Fruit fly (Drosophila melanogaster) whole organism, pupa: Measurements from ENCODE around the gene Ilp1.

Experiments used
- CG10348 ChIP-seq: fragments of 200-800 bp; sonication (Bioruptor generic); IDR thresholded peaks from 2 replicates; pipeline ENCODE4 v1.3.6; 2022; ENCODE audit warnings: missing biosample characterization, missing genetic modification characterization
- CG12605 ChIP-seq: fragments of 200-800 bp; sonication (Bioruptor generic); IDR thresholded peaks from 2 replicates; pipeline ENCODE4 v1.3.6; 2022; ENCODE audit warnings: missing biosample characterization, missing genetic modification characterization
- CG13204 ChIP-seq: fragments of 200-800 bp; sonication (Bioruptor generic); optimal IDR thresholded peaks from 2 replicates; lab custom pipeline; 2018; ENCODE audit warnings: missing biosample characterization, mild to moderate bottlenecking, missing genetic modification characterization, moderate library complexity
- CG14655 ChIP-seq: fragments of 200-800 bp; sonication (Bioruptor generic); optimal IDR thresholded peaks from 3 replicates; lab custom pipeline; 2017; ENCODE audit warnings: mild to moderate bottlenecking, missing biosample characterization, missing genetic modification reagents, missing genetic modification characterization
- CG15710 ChIP-seq: fragments of 200-800 bp; sonication (Bioruptor generic); optimal IDR thresholded peaks from 2 replicates; lab custom pipeline; 2018; ENCODE audit warnings: missing biosample characterization, mild to moderate bottlenecking, missing genetic modification characterization, moderate library complexity
- CG17806 ChIP-seq: fragments of 200-800 bp; sonication (Bioruptor generic); optimal IDR thresholded peaks from 2 replicates; lab custom pipeline; 2018; ENCODE audit warnings: missing biosample characterization, mild to moderate bottlenecking, missing genetic modification characterization, moderate library complexity
- CG32121 ChIP-seq: fragments of 200-800 bp; sonication (Bioruptor generic); IDR thresholded peaks from 2 replicates; pipeline ENCODE4 v1.3.6; 2022; ENCODE audit warnings: missing biosample characterization, missing genetic modification characterization
- CG34367 ChIP-seq: fragments of 200-800 bp; sonication (Bioruptor generic); optimal IDR thresholded peaks from 2 replicates; lab custom pipeline; 2018; ENCODE audit warnings: missing biosample characterization, mild to moderate bottlenecking, missing genetic modification characterization
- CG4496 ChIP-seq: fragments of 200-800 bp; sonication (Bioruptor generic); IDR thresholded peaks from 3 replicates; pipeline ENCODE4 v1.3.6; 2022; ENCODE audit warnings: missing biosample characterization, missing genetic modification characterization
- CG8159 ChIP-seq: fragments of 200-800 bp; sonication (Bioruptor generic); optimal IDR thresholded peaks from 3 replicates; lab custom pipeline; 2018; ENCODE audit warnings: missing biosample characterization, mild to moderate bottlenecking, missing genetic modification characterization, moderate library complexity
- CG8301 ChIP-seq: fragments of 200-800 bp; sonication (Bioruptor generic); optimal IDR thresholded peaks from 2 replicates; lab custom pipeline; 2018; ENCODE audit warnings: missing biosample characterization, mild to moderate bottlenecking, missing genetic modification characterization
- CG9948 ChIP-seq: fragments of 200-800 bp; sonication (Bioruptor generic); optimal IDR thresholded peaks from 2 replicates; lab custom pipeline; 2018; ENCODE audit warnings: missing biosample characterization, mild to moderate bottlenecking, missing genetic modification characterization, moderate library complexity
- D1 ChIP-seq: fragments of 200-800 bp; sonication (Bioruptor generic); optimal IDR thresholded peaks from 2 replicates; lab custom pipeline; 2018; ENCODE audit warnings: missing biosample characterization, mild to moderate bottlenecking, missing genetic modification characterization, moderate library complexity
- EcR ChIP-seq: fragments of 200-800 bp; sonication (Bioruptor generic); optimal IDR thresholded peaks from 3 replicates; lab custom pipeline; 2019; ENCODE audit warnings: missing biosample characterization, missing genetic modification characterization, mild to moderate bottlenecking, moderate library complexity, missing genetic modification reagents
- Ets98B ChIP-seq: fragments of 200-800 bp; sonication (Bioruptor generic); IDR thresholded peaks from 2 replicates; pipeline ENCODE4 v1.3.6; 2022; ENCODE audit warnings: missing biosample characterization, missing genetic modification characterization
- Pif1A ChIP-seq: fragments of 200-800 bp; sonication (Bioruptor generic); optimal IDR thresholded peaks from 3 replicates; lab custom pipeline; 2016; ENCODE audit warnings: missing biosample characterization, missing genetic modification characterization
- Pif1B ChIP-seq: fragments of 200-800 bp; sonication (Bioruptor generic); optimal IDR thresholded peaks from 3 replicates; lab custom pipeline; 2016; ENCODE audit warnings: missing biosample characterization, missing genetic modification characterization
- Snoo ChIP-seq: fragments of 200-800 bp; sonication (Bioruptor generic); optimal IDR thresholded peaks from 3 replicates; lab custom pipeline; 2017; ENCODE audit warnings: missing biosample characterization, mild to moderate bottlenecking, missing genetic modification characterization, inconsistent platforms
- fd96Ca ChIP-seq: fragments of 200-800 bp; sonication (Bioruptor generic); IDR thresholded peaks from 3 replicates; pipeline ENCODE4 v1.3.6; 2022; ENCODE audit warnings: missing biosample characterization, missing genetic modification characterization
- gl ChIP-seq: fragments of 200-800 bp; sonication (Bioruptor generic); optimal IDR thresholded peaks from 2 replicates; lab custom pipeline; 2018; ENCODE audit warnings: missing biosample characterization, mild to moderate bottlenecking, missing genetic modification characterization
- rn ChIP-seq: fragments of 200-800 bp; sonication (Bioruptor generic); IDR thresholded peaks from 2 replicates; pipeline ENCODE4 v1.3.6; 2022; ENCODE audit warnings: missing biosample characterization, missing genetic modification characterization

Ilp1 gene

dm6 chr3L:9821138-9821681 is 23.0 kb downstream of the Ilp1 start:
- TF ChIP-seq CG9948, result no peak
- TF ChIP-seq CG8159 (tag; lab: Kevin White, UChicago), result no peak
- no peak for TF ChIP-seq CG8301 (tag; lab: Kevin White, UChicago)
- no peak for TF ChIP-seq CG14655 (GFP tag; lab: Kevin White, UChicago)
- no peak for TF ChIP-seq CG34367
- no peak for TF ChIP-seq CG13204 (GFP tag; lab: Kevin White, UChicago)
- TF ChIP-seq CG10348, result no peak
- TF ChIP-seq CG17806 (tag; lab: Kevin White, UChicago), result no peak
- no peak for TF ChIP-seq Pif1A (GFP tag; lab: Kevin White, UChicago)
- TF ChIP-seq D1 (tag; lab: Kevin White, UChicago), result no peak
- no peak for TF ChIP-seq rn
- TF ChIP-seq CG15710, result no peak
- TF ChIP-seq EcR (GFP tag; lab: Kevin White, UChicago), result no peak
- TF ChIP-seq Ets98B (GFP tag; lab: Robert Waterston, UW), result peak; percentile 63; the same call in 1 of the 2 replicates
- TF ChIP-seq CG4496 (GFP tag; lab: Robert Waterston, UW), result no peak
- TF ChIP-seq fd96Ca (GFP tag; lab: Robert Waterston, UW), result peak; percentile 79
- TF ChIP-seq CG12605, result no peak
- TF ChIP-seq Pif1B (GFP tag; lab: Kevin White, UChicago), result no peak
- peak; percentile 73; the same call in 1 of the 2 replicates for TF ChIP-seq CG32121 (GFP tag; lab: Robert Waterston, UW)

dm6 chr3L:9823797-9824196 is 25.6 kb downstream of the Ilp1 start, which contains the start of gene Ilp5:
TSS of gene Ilp5 (minus strand) at chr3L:9823897.
- no peak for TF ChIP-seq CG32121 (GFP tag; lab: Robert Waterston, UW)
- no peak for TF ChIP-seq rn
- no peak for TF ChIP-seq CG4496 (GFP tag; lab: Robert Waterston, UW)
- TF ChIP-seq CG12605, result no peak
- TF ChIP-seq CG8301 (tag; lab: Kevin White, UChicago), result no peak
- no peak for TF ChIP-seq D1 (tag; lab: Kevin White, UChicago)
- no peak for TF ChIP-seq CG8159 (tag; lab: Kevin White, UChicago)
- no peak for TF ChIP-seq CG14655 (GFP tag; lab: Kevin White, UChicago)
- TF ChIP-seq CG9948, result no peak
- TF ChIP-seq Ets98B (GFP tag; lab: Robert Waterston, UW), result no peak
- TF ChIP-seq Pif1A (GFP tag; lab: Kevin White, UChicago), result no peak
- no peak for TF ChIP-seq CG15710
- no peak for TF ChIP-seq EcR (GFP tag; lab: Kevin White, UChicago)
- no peak for TF ChIP-seq fd96Ca (GFP tag; lab: Robert Waterston, UW)
- TF ChIP-seq CG34367, result no peak
- TF ChIP-seq Pif1B (GFP tag; lab: Kevin White, UChicago), result no peak
- TF ChIP-seq gl (tag; lab: Kevin White, UChicago), result no peak
- no peak for TF ChIP-seq CG10348
- TF ChIP-seq, all 21 proteins: peak for 0

DNA sequence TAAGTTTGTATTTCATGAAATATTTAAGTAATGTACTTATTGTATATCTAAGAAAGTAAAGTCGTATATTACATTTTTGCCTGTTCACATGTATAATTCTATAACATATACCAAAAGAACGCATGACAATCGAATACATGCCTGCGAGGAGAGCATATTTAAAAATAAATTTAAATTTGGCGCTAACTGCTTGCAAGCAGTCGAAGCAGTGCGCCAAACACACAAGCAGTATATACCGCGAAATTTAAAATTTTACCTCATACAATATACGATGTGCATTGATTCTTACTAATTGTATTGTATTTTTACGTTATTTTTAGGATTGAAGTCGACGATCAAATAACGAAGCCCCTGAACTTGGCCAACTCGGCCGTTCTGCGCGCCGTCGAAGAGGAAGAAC is 26.0 kb downstream of the Ilp1 start:
- TF ChIP-seq CG14655 (GFP tag; lab: Kevin White, UChicago) (no peak), CG8301 (tag; lab: Kevin White, UChicago) (no peak), CG32121 (GFP tag; lab: Robert Waterston, UW) (no peak), CG4496 (GFP tag; lab: Robert Waterston, UW) (no peak), CG12605 (no peak), Snoo (tag; lab: Kevin White, UChicago) (no peak), CG17806 (tag; lab: Kevin White, UChicago) (no peak), Pif1A (GFP tag; lab: Kevin White, UChicago) (no peak), CG10348 (no peak), EcR (GFP tag; lab: Kevin White, UChicago) (no peak), Pif1B (GFP tag; lab: Kevin White, UChicago) (no peak), fd96Ca (GFP tag; lab: Robert Waterston, UW) (no peak), CG34367 (no peak), rn (no peak)

DNA sequence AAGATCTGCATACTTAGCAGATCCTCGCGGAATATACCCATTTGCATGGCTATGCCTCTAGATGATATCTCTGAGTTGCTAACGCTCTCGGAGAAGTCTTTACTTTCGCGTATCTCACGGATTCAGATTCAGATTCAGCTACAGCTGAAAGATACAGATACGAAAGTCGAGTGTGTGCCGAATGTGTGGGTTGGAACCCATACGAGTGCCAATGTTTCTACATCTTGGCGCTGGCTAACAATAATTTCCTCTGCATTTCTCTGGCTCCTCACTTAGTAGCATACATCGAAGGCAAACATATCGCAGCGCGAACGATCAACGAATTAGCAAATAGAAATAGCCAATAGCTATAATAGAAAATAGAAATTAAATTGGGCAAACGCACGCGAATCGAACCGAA is 30.9 kb downstream of the Ilp1 start:
- TF ChIP-seq CG8301 (tag; lab: Kevin White, UChicago) (no peak), gl (tag; lab: Kevin White, UChicago) (no peak), rn (no peak), CG13204 (GFP tag; lab: Kevin White, UChicago) (no peak), CG32121 (GFP tag; lab: Robert Waterston, UW) (no peak), CG34367 (no peak), CG10348 (no peak), CG15710 (no peak), fd96Ca (GFP tag; lab: Robert Waterston, UW) (no peak), CG14655 (GFP tag; lab: Kevin White, UChicago) (no peak), Pif1A (GFP tag; lab: Kevin White, UChicago) (no peak), Snoo (tag; lab: Kevin White, UChicago) (no peak), CG17806 (tag; lab: Kevin White, UChicago) (no peak), CG8159 (tag; lab: Kevin White, UChicago) (no peak), CG12605 (no peak), EcR (GFP tag; lab: Kevin White, UChicago) (no peak), D1 (tag; lab: Kevin White, UChicago) (no peak), CG4496 (GFP tag; lab: Robert Waterston, UW) (no peak), CG9948 (no peak)

DNA sequence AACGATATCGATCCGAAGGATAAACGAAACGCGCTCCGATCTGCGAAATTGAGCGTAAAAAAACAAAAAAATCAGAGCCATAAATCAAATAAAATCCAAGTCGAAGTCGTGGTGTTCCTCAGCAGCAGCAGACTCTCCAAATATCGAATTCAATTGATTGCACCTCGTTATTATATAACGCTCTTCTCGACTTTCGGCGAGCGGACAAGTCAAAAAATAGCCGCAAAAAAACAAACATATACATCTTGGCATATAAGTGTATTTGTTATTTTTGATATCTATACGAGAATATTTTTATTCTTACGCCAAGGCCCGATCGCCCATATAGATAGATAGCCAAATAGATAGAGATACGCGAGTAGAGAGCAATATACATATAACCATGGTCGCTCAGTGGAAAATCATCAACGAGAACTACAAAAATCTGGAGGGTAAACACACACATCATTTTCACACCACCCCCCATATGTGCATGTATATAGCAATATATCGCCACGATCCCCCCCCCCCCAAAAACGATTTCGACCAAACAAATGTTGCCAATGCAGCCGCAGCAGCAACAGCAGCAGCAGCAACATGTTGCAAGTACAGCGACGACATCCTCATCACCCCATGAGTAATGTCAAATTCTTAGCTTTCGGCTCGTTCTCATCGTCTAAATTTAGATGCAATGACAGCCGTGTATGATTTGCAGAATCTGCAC is 31.6 kb downstream of the Ilp1 start:
- TF ChIP-seq Ets98B (GFP tag; lab: Robert Waterston, UW) (no peak), CG17806 (tag; lab: Kevin White, UChicago) (no peak), CG4496 (GFP tag; lab: Robert Waterston, UW) (no peak), EcR (GFP tag; lab: Kevin White, UChicago) (no peak), CG8301 (tag; lab: Kevin White, UChicago) (no peak), CG9948 (no peak), fd96Ca (GFP tag; lab: Robert Waterston, UW) (no peak), CG32121 (GFP tag; lab: Robert Waterston, UW) (no peak), Pif1B (GFP tag; lab: Kevin White, UChicago) (no peak), CG14655 (GFP tag; lab: Kevin White, UChicago) (no peak), Snoo (tag; lab: Kevin White, UChicago) (no peak), CG15710 (no peak), CG10348 (no peak), CG8159 (tag; lab: Kevin White, UChicago) (no peak)
- TF ChIP-seq, all 21 proteins: peak for 0
